Fruit fly (Drosophila melanogaster): ENCODE measurements around the gene CG14362.

The CG14362 gene

dm6 chr3R:13806032-13806709, 49.1 kb downstream of the CG14362 start:
- TF ChIP-seq h (optimal IDR thresholded peaks at IDR 0.05) (no peak), Myc (optimal IDR thresholded peaks at IDR 0.05) (no peak)

- TF ChIP-seq h (optimal IDR thresholded peaks at IDR 0.05) (no peak), Myc (optimal IDR thresholded peaks at IDR 0.05) (no peak), Sin3A (optimal IDR thresholded peaks at IDR 0.05) (no peak), ttk (optimal IDR thresholded peaks at IDR 0.05) (no peak), insv (optimal IDR thresholded peaks at IDR 0.05) (no peak), psq (optimal IDR thresholded peaks at IDR 0.05) (no peak)
These were observed 50.2 kb downstream of the CG14362 start for dm6 chr3R:13804971-13805603.

All from Kc167 (cell line).